Worm (Caenorhabditis elegans) whole organism, early embryonic: ENCODE results near the gene pro-3.

Source experiments
- aly-1 ChIP-seq: sonication (generic microtip); optimal IDR thresholded peaks from 2 replicates; lab custom pipeline; 2016; ENCODE audit warnings: missing genetic modification characterization, missing compliant biosample characterization
- ama-1 ChIP-seq: fragments of 150-350 bp; optimal IDR thresholded peaks from 2 replicates; lab custom pipeline; 2014
- ets-7 ChIP-seq: sonication (generic microtip); optimal IDR thresholded peaks from 2 replicates; lab custom pipeline; 2016; ENCODE audit warnings: missing genotype, missing genetic modification characterization, missing compliant biosample characterization
- hmbx-1 ChIP-seq: sonication (generic microtip); optimal IDR thresholded peaks from 2 replicates; lab custom pipeline; 2016; ENCODE audit warnings: mild to moderate bottlenecking, missing genetic modification characterization, missing compliant biosample characterization
- hmg-4 ChIP-seq: fragments of 200-800 bp; sonication (Bioruptor generic); optimal IDR thresholded peaks from 2 replicates; lab custom pipeline; 2018; ENCODE audit warnings: mild to moderate bottlenecking, missing genetic modification characterization, missing compliant biosample characterization
- hnd-1 ChIP-seq: sonication (generic microtip); optimal IDR thresholded peaks from 2 replicates; lab custom pipeline; 2016; ENCODE audit warnings: missing genetic modification characterization, missing compliant biosample characterization
- pes-1 ChIP-seq: fragments of 200-800 bp; sonication (Bioruptor generic); IDR thresholded peaks from 2 replicates; pipeline ENCODE4 v1.3.6; 2022; ENCODE audit warnings: missing genetic modification reagents, missing genetic modification characterization, missing compliant biosample characterization
- scrt-1 ChIP-seq: fragments of 200-800 bp; sonication (Bioruptor generic); IDR thresholded peaks from 2 replicates; pipeline ENCODE4 v1.3.6; 2022; ENCODE audit warnings: missing genetic modification characterization, missing compliant biosample characterization
- sea-1 ChIP-seq: fragments of 200-800 bp; sonication (Bioruptor generic); conservative IDR thresholded peaks from 2 replicates; pipeline ENCODE4 v1.3.6; 2022; ENCODE audit warnings: missing genetic modification characterization, missing compliant biosample characterization
- tbx-11 ChIP-seq: fragments of 200-800 bp; sonication (Bioruptor generic); IDR thresholded peaks from 2 replicates; pipeline ENCODE4 v1.3.6; 2022; ENCODE audit warnings: missing genetic modification characterization, missing compliant biosample characterization
- tbx-37 ChIP-seq: fragments of 200-800 bp; sonication (Bioruptor generic); conservative IDR thresholded peaks from 2 replicates; pipeline ENCODE4 v1.3.6; 2022; ENCODE audit warnings: missing genetic modification reagents, missing genetic modification characterization, missing compliant biosample characterization

ce11 chrV:19133507-19133906, 15.3 kb upstream of the pro-3 start, which contains the start of gene Y39B6A.10:
- TF ChIP-seq ama-1 (lab: Kevin White, UChicago): no peak
- TF ChIP-seq aly-1 (tag; lab: Kevin White, UChicago): no peak
- TF ChIP-seq tbx-11 (GFP tag; lab: Robert Waterston, UW): no peak
- TF ChIP-seq tbx-37 (GFP tag; lab: Robert Waterston, UW): no peak
- no peak for TF ChIP-seq ets-7 (tag; lab: Kevin White, UChicago)
- no peak for TF ChIP-seq pes-1 (GFP tag; lab: Robert Waterston, UW)
- TF ChIP-seq sea-1 (GFP tag; lab: Robert Waterston, UW): no peak
- TF ChIP-seq hnd-1 (tag; lab: Kevin White, UChicago): no peak
- TF ChIP-seq hmg-4: no peak
- TF ChIP-seq hmbx-1 (tag; lab: Kevin White, UChicago): no peak
- TF ChIP-seq scrt-1: no peak
